Worm (Caenorhabditis elegans): ENCODE data around the gene F58G11.4.

DNA sequence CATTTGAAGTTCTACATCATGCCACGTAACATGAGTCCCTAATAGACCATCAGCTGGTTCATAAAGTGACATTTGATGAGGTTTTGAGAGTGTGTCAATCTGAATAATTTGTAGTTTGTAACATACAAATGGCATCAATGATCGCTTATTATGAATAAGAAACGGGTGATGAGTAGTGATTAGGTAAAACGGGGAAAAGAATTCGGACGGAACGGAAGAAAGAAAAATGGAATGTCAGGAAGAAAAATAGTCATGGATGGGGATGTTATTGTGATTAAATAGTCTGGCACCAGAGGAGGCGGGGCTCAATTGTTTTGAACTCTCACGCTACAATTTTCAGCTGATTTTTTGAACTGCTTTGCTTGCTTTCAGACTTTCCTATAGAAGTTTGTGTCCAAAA is 38.2 kb upstream of the F58G11.4 start, which contains the start of gene H37A05.2:
- no peak for TF ChIP-seq flt-1 (GFP tag; IDR thresholded peaks at IDR 0.05)
- no peak for TF ChIP-seq ztf-23 (GFP tag; IDR thresholded peaks at IDR 0.05)
- no peak for TF ChIP-seq klf-2 (GFP tag; conservative IDR thresholded peaks at IDR 0.05)
- no peak for TF ChIP-seq cog-1 (tag; optimal IDR thresholded peaks at IDR 0.05)
- TF ChIP-seq ref-1 (GFP tag; conservative IDR thresholded peaks at IDR 0.05): no peak
- TF ChIP-seq tab-1 (GFP tag; IDR thresholded peaks at IDR 0.05): no peak
- TF ChIP-seq T22C8.4 (GFP tag; IDR thresholded peaks at IDR 0.05): no peak

Data from whole organism, midembryonic.